Fruit fly (Drosophila melanogaster) whole organism, adult: Measurements from ENCODE around the gene SK.

ENCODE experiments used
- CG12768 ChIP-seq: fragments of 200-800 bp; sonication (Bioruptor generic); optimal IDR thresholded peaks from 2 replicates; lab custom pipeline; 2017; ENCODE audit warnings: missing biosample characterization, missing genetic modification characterization, mild to moderate bottlenecking, moderate library complexity, missing genetic modification reagents
- CG14711 ChIP-seq: fragments of 200-800 bp; sonication (Bioruptor generic); optimal IDR thresholded peaks from 2 replicates; lab custom pipeline; 2018; ENCODE audit warnings: missing biosample characterization, mild to moderate bottlenecking, missing genetic modification characterization, moderate library complexity

dm6 chrX:5339970-5340369 lies at the start of gene SK:
- no peak for TF ChIP-seq CG12768 (GFP tag; lab: Kevin White, UChicago)
- TF ChIP-seq CG14711 (tag; lab: Kevin White, UChicago): no peak
